Worm (Caenorhabditis elegans): ENCODE data around the gene C34D10.1.

C34D10.1 gene

ce11 chrX:8029080-8029479 lies at the start of gene C34D10.1:
Gene C34D10.1 (plus strand): TSS chrX:8029479.
- no peak for TF ChIP-seq dao-5 (tag; optimal IDR thresholded peaks at IDR 0.05)
- TF ChIP-seq him-1 (tag; optimal IDR thresholded peaks at IDR 0.05), result peak; percentile 17

DNA sequence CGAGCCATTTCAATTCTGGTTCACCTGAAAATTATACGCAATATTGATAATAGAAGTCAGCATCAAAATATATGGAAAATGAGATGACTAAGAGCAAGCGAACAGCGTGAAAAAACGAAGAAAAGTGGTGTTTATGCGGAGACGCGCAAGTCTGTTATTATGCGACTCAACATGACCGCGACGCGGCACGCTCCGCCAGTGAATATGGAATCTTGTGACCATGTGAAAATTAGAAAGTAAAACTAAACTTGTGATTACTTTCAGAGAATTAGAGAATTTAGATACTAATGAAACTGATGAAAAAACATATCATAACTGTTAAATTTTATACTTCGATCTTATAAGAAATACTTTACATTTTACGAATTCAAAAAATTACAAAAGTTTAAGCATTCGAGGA lies 47.2 kb upstream of the C34D10.1 start, which contains the start of gene his-71:
Gene his-71, minus strand, starts transcription at position 24 of the 400 bp plus-strand sequence.
- no peak for TF ChIP-seq W03F9.2 (tag; optimal IDR thresholded peaks at IDR 0.05)
- no peak for TF ChIP-seq dao-5 (tag; optimal IDR thresholded peaks at IDR 0.05)
- no peak for TF ChIP-seq him-1 (tag; optimal IDR thresholded peaks at IDR 0.05)

DNA sequence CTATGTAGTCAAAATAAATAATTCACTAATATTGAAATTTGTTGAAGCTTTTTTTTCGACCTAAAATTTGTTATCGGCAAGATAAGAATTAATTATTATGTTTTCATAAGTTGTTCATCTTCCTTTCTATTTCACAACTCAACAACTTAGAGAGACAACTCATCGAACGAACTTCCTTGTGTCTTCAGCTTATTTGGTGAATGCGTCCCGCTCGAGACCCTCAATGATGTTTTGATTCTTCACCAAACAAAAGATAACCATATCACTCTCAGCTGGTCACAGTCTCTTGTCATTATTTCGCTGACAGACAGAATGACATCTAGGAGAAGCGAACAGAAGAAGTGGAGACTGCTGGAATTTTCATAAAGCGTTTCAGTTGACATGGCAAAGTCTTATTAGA lies 44.5 kb upstream of the C34D10.1 start:
- TF ChIP-seq him-1 (tag; optimal IDR thresholded peaks at IDR 0.05) (no peak), dao-5 (tag; optimal IDR thresholded peaks at IDR 0.05) (no peak), W03F9.2 (tag; optimal IDR thresholded peaks at IDR 0.05) (no peak)

DNA sequence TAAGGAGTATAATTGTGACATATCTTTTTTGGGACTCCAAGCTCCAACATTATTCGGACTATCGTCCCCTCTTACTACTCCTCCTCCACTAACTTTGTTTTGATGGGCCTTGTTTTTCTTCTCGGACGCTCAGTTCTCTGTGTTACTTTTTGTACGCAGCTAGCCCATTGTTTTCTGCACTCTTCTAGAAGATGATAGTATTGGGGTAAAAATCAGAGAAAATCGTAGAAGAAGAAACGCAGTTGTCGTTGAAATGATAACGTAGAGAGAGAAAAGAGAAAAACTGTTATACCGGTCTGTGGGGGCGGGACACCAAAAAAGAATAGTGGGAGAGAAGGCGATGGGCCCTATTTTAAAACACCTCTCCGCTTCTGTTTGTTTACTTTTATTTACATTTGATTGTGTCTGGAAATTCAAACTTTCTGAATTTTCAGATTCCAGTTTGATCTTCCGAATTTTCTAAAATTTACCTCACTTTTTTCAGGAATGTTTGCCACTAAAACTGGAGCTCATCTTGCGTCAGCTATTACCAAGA lies 43.7 kb upstream of the C34D10.1 start, which contains the start of gene F45E1.4:
Gene F45E1.4, plus strand, starts transcription at position 485 of the 535 bp plus-strand sequence.
- no peak for TF ChIP-seq W03F9.2 (tag; optimal IDR thresholded peaks at IDR 0.05)
- TF ChIP-seq dao-5 (tag; optimal IDR thresholded peaks at IDR 0.05), result no peak
- no peak for TF ChIP-seq him-1 (tag; optimal IDR thresholded peaks at IDR 0.05)

DNA sequence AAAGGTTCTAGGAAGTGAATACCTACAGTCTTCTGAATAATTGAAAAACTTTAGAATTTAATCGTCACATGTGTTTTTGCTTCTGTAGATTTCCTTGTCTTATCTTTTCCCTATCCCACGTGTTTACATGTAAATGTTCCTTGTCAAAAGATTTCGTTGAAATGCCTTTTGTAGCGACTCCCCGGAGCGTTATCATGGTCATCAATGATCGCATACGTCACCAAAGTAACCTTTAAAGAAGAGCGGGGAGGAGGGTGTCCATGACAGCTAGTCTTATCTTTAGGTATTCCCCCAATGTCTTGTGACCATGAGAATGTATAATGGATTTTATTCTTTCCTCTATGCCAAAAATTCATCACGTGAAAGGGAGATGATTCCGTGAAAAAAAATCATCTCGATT lies 42.4 kb upstream of the C34D10.1 start:
- no peak for TF ChIP-seq him-1 (tag; optimal IDR thresholded peaks at IDR 0.05)

- no peak for TF ChIP-seq W03F9.2 (tag; optimal IDR thresholded peaks at IDR 0.05)
- TF ChIP-seq dao-5 (tag; optimal IDR thresholded peaks at IDR 0.05), result no peak
- no peak for TF ChIP-seq him-1 (tag; optimal IDR thresholded peaks at IDR 0.05)
Measured at ce11 chrX:7988457-7988856, 40.8 kb upstream of the C34D10.1 start.

- TF ChIP-seq dao-5 (tag; optimal IDR thresholded peaks at IDR 0.05), result no peak
- TF ChIP-seq him-1 (tag; optimal IDR thresholded peaks at IDR 0.05), result no peak
- no peak for TF ChIP-seq W03F9.2 (tag; optimal IDR thresholded peaks at IDR 0.05)
Measured at ce11 chrX:7989155-7989554, 40.1 kb upstream of the C34D10.1 start.

DNA sequence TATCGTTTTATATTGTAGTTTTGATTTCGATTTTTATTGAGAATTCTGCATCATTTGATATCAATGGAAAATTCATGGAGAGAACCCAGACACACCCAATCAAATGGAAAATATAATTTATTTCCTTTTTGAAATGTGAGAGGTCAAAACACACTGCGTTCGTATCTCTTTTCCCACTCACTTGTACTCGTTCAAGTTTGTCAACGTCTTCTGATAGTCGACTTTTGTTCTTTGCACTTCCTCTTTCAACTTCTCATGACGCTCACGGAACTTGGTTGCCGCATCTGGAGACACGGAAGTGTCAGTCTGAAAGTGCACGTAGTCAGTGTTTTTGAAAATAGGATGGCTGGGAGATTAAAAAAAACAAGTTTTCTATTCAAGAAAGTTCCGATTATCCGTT lies 39.0 kb upstream of the C34D10.1 start:
- TF ChIP-seq W03F9.2 (tag; optimal IDR thresholded peaks at IDR 0.05), result no peak
- no peak for TF ChIP-seq dao-5 (tag; optimal IDR thresholded peaks at IDR 0.05)
- TF ChIP-seq him-1 (tag; optimal IDR thresholded peaks at IDR 0.05), result no peak

ce11 chrX:7992102-7992501 lies 37.2 kb upstream of the C34D10.1 start:
- TF ChIP-seq dao-5 (tag; optimal IDR thresholded peaks at IDR 0.05) (no peak), him-1 (tag; optimal IDR thresholded peaks at IDR 0.05) (no peak), W03F9.2 (tag; optimal IDR thresholded peaks at IDR 0.05) (no peak)

DNA sequence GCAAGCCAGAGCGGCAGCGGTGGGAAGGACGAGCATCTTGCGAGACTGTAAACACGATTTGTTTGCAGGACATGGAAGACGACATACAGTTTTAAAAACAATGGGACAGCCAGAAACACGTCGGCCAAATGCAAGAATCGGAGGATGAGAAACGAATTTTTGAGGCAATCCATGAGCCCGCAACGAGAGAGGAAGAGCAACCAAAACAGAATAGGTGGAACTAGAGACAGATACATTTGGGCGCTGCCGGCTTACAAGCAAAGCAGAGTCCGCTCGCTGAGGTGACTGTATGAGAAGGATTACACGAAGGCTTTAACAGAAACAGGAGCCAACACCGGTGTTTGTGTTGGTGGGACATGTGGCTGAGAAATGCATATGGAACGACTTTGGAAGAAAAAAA lies 34.8 kb upstream of the C34D10.1 start:
- TF ChIP-seq W03F9.2 (tag; optimal IDR thresholded peaks at IDR 0.05), result no peak
- TF ChIP-seq dao-5 (tag; optimal IDR thresholded peaks at IDR 0.05), result no peak
- TF ChIP-seq him-1 (tag; optimal IDR thresholded peaks at IDR 0.05), result no peak

DNA sequence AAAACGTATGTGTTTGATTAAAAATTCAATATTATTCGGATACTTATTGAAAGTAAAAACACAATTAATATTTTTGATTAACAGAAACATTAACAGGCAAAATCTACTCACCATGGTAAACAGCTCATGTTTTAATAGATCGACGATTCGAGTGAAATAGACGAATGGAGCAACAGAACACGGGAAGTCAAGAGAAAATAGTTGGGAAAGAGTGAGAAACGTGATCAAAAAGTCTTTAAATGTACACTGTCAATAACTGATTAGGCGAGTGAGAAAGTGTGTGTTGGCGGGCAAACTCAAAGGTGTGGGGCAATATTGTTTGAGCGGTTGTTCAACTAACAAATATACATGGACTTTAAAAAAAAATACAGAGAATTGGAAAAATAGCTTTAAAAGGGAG lies 31.3 kb upstream of the C34D10.1 start, which contains the start of gene sdpn-1:
Gene sdpn-1, minus strand, starts transcription at position 262 of the 400 bp plus-strand sequence.
- TF ChIP-seq him-1 (tag; optimal IDR thresholded peaks at IDR 0.05), result no peak
- TF ChIP-seq W03F9.2 (tag; optimal IDR thresholded peaks at IDR 0.05), result no peak
- TF ChIP-seq dao-5 (tag; optimal IDR thresholded peaks at IDR 0.05), result no peak

DNA sequence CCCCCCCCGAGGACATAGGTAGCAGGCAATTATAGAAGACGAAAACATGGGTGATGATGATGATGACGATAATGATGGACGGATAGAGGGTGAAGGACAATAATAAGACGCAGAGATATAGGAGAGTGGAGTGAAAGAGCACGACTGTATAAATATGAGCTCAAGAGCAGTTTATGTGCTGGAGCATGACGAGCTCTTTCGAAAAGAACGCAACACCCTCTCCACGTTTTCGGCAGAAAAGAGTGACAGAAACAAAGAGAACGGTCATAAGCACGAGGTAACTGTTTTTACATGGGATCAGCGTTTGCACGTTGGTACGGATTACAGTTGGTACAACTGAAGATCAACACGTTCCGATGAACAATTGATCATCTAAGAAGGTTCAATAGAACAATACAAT lies 30.3 kb upstream of the C34D10.1 start:
- TF ChIP-seq dao-5 (tag; optimal IDR thresholded peaks at IDR 0.05), result no peak
- TF ChIP-seq him-1 (tag; optimal IDR thresholded peaks at IDR 0.05), result no peak
- TF ChIP-seq W03F9.2 (tag; optimal IDR thresholded peaks at IDR 0.05), result no peak

- TF ChIP-seq dao-5 (tag; optimal IDR thresholded peaks at IDR 0.05) (no peak), W03F9.2 (tag; optimal IDR thresholded peaks at IDR 0.05) (no peak), him-1 (tag; optimal IDR thresholded peaks at IDR 0.05) (no peak)
Measured at ce11 chrX:8003663-8004062, 25.6 kb upstream of the C34D10.1 start, which contains the start of the genes F45E1.1 and F45E1.2. Gene F45E1.1 (plus strand): TSS chrX:8003682. Gene F45E1.2 (plus strand): TSS chrX:8003733.

DNA sequence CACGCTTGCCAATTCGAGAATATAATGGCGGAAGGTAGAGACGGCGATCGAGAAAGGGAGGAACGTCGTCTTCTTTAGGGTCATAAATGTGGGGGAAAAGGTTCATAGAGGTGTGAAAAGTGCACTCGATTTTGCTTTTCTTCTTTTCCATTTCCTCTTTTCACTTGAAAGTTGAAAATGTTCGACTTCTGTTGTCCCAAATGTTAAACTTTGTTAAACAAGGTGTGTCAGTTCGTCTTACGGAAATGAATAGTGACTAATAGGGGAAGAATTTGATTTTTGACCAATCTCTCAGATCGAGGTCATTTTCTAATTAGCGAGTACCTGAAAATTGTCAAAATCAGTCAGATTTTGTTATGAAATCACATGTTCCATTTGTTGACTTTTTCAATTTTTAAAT lies 24.4 kb upstream of the C34D10.1 start:
- TF ChIP-seq W03F9.2 (tag; optimal IDR thresholded peaks at IDR 0.05) (no peak), him-1 (tag; optimal IDR thresholded peaks at IDR 0.05) (no peak), dao-5 (tag; optimal IDR thresholded peaks at IDR 0.05) (no peak)

DNA sequence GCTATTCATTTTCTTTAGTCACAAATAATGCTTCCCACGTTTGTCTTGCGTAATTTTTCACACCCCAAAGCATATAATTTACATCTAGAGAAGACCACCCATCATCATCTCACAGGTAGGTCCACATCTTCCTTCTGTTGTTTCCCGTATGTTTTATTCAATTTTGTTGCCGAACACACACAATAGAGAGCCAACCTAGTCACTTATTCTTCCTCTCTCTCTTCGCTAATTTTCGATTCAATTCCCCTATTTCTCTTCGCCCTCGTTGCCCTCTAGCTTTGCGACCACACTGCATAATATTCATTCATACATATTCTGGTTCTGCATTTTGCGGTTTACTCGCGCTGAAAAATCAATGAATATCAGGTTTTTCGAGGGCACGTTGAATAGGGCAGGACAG lies 23.3 kb upstream of the C34D10.1 start:
- TF ChIP-seq him-1 (tag; optimal IDR thresholded peaks at IDR 0.05) (no peak), dao-5 (tag; optimal IDR thresholded peaks at IDR 0.05) (no peak), W03F9.2 (tag; optimal IDR thresholded peaks at IDR 0.05) (no peak)
